Worm (Caenorhabditis elegans): ENCODE measurements around the gene eif-3.F.
A peak's percentile ranks its signal among the peaks of the same experiment; 100 is the strongest.

eif-3.F gene

DNA sequence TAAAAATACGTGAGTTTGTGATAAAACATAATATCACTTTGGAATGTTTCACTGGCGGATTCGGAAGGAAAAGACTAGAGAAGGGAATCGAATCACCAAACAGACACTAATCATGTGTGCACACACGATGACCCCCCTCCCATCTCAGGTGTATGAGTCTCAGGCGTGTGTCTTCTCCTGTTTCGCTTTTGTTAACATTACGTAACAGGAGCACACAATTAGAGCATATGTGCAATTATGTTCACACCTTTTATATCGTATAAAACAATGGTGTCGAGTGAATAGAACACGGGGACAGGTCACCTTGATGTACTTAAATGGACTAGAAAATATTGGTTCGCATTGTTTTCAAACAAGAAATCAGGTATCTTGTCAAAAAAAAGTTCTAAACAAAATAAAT lies 14.6 kb upstream of the eif-3.F start:
- no peak for TF ChIP-seq tbx-37 (GFP tag; conservative IDR thresholded peaks at IDR 0.05)
- peak; percentile 25 for TF ChIP-seq hmg-4 (GFP tag; optimal IDR thresholded peaks at IDR 0.05)
- no peak for TF ChIP-seq aly-1 (tag; optimal IDR thresholded peaks at IDR 0.05)

DNA sequence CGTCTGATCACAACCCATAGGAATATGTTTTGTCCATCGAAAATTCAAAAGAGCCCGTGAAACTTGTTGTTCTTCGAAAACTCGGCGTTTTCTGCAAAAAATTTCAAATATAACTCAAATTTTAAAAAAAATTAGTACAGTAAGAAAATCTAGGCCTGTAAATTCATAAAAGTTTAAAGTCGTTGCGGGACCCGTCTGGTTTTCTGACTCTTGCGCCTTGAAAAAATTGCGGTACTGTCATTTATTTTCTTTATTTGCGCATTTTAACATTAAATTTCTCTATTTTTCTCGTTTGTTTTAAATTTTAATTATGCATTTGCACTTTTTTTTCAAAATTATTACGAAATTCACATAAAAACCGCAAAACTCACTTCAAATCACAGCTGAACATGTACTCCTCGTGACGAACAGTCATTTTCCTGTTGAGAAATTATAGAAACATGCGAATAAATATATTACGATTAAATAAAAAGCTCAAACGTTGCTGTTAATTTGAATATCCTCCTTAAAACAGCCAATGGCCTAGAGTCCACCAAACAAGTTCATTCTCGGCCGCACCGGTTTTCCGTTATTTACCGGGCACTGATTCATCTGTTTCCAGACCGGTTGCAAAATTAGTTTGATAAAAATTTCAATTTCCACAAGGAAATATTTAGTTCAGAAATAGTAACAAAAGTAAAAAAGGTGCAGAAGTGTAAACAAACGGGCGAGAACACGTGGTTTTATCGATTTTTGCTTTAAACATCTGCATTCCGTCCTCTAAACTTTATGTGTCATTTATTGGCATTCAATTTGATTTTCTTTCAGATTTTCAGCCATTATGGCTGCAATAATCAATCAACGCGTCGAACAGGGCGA lies 12.2 kb upstream of the eif-3.F start, which contains the start of the genes csa-1 and wdfy-2:
Gene csa-1 (minus strand): TSS at position 669 of the 858 bp plus-strand sequence.
Gene wdfy-2 (plus strand): TSS at position 808 of the 858 bp plus-strand sequence.
- TF ChIP-seq tbx-11 (GFP tag; IDR thresholded peaks at IDR 0.05) (no peak), hnd-1 (tag; optimal IDR thresholded peaks at IDR 0.05) (no peak), scrt-1 (GFP tag; IDR thresholded peaks at IDR 0.05) (no peak), ets-7 (tag; optimal IDR thresholded peaks at IDR 0.05) (no peak), tra-4 (tag; optimal IDR thresholded peaks at IDR 0.05) (no peak), tbx-37 (GFP tag; conservative IDR thresholded peaks at IDR 0.05) (no peak), ceh-13 (GFP tag; optimal IDR thresholded peaks at IDR 0.05) (no peak), ceh-36 (tag; optimal IDR thresholded peaks at IDR 0.05) (no peak), pes-1 (GFP tag; IDR thresholded peaks at IDR 0.05) (no peak), hmbx-1 (tag; optimal IDR thresholded peaks at IDR 0.05) (no peak), hmg-4 (GFP tag; optimal IDR thresholded peaks at IDR 0.05) (no peak), aly-1 (tag; optimal IDR thresholded peaks at IDR 0.05) (no peak), F13C5.2 (tag; optimal IDR thresholded peaks at IDR 0.05) (no peak), B0310.2 (tag; optimal IDR thresholded peaks at IDR 0.05) (no peak), sea-1 (GFP tag; conservative IDR thresholded peaks at IDR 0.05) (no peak), ama-1 (optimal IDR thresholded peaks at IDR 0.05) (no peak), flt-1 (GFP tag; IDR thresholded peaks at IDR 0.05) (no peak)

DNA sequence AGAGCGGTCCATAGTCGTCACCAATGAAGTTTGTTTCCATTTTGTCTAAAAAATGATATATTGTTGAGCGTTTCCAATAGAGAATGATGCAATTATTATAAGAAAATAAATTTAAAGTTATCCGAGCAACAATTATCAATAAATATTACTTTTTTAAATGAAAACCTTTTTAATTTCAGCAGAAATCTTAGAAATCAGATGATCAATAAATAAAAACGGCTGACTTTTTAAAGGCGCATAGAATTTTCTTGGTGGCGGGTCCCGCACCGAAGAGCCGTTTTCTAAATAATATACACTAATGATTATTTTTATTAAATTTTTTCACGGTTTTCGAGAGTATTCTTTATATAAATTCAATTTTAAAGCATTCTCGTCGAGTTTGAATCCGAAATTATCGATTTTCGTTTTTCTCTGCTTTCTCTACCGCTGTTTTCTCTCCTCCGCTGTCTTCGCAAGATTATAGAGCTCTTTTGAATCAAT lies 8.5 kb upstream of the eif-3.F start, which contains the start of gene rab-39:
Gene rab-39 (minus strand): TSS at position 51 of the 480 bp plus-strand sequence.
- TF ChIP-seq F13C5.2 (tag; optimal IDR thresholded peaks at IDR 0.05) (peak; percentile 2), flt-1 (GFP tag; IDR thresholded peaks at IDR 0.05) (no peak)

DNA sequence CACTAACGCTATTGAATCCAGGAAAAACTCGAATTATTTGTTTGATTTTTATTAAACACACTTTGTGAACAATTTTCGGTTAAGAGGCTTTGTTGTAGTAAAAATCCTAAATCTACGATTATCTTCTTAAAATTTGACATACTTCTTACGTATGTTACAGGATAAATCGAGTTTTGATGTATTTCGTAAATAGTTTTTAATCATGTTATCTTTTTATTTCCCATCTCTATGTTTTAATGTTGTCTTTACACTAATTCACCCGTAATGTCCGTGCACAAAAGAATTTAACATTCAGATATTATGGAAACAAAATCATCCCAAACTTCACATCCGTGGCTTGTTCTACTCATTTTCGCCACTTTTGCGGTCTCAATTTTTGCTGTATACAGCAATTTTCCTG lies 7.8 kb upstream of the eif-3.F start, which contains the start of gene egli-1:
Gene egli-1 (plus strand): TSS at position 301 of the 400 bp plus-strand sequence.
- TF ChIP-seq tbx-37 (GFP tag; conservative IDR thresholded peaks at IDR 0.05) (no peak), hnd-1 (tag; optimal IDR thresholded peaks at IDR 0.05) (no peak), tbx-11 (GFP tag; IDR thresholded peaks at IDR 0.05) (no peak), flt-1 (GFP tag; IDR thresholded peaks at IDR 0.05) (no peak), aly-1 (tag; optimal IDR thresholded peaks at IDR 0.05) (no peak), sea-1 (GFP tag; conservative IDR thresholded peaks at IDR 0.05) (no peak), ets-7 (tag; optimal IDR thresholded peaks at IDR 0.05) (no peak), pes-1 (GFP tag; IDR thresholded peaks at IDR 0.05) (no peak), hmg-4 (GFP tag; optimal IDR thresholded peaks at IDR 0.05) (no peak), B0310.2 (tag; optimal IDR thresholded peaks at IDR 0.05) (no peak)

DNA sequence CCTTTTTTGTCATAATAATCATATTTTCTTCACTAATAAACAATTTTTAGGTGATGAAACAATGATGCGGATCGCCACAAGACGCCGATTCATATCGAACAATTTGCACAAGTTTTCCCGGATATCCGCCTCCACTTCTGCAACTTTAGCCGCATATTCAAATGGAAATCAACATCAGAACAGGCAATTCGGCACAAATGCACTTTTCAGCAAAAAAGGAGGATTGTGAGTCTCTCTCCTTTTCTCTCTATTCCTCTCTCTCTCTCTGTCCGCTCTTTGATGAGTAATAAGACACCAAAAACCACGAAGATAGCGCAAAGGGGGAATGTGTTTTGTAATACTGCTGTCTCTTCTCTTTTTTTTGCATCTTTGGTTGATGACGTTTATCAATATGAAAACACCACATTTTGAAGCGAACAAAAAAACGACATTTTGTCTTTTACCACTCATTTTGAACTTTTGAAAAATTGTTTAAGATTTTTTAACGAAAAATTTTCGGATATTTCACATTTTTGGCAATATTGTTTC lies 6.6 kb upstream of the eif-3.F start, which contains the start of gene eat-3:
Gene eat-3 (plus strand): TSS at position 51 of the 528 bp plus-strand sequence.
- TF ChIP-seq hmg-4 (GFP tag; optimal IDR thresholded peaks at IDR 0.05) = no peak
- no peak for TF ChIP-seq tra-4 (tag; optimal IDR thresholded peaks at IDR 0.05)
- no peak for TF ChIP-seq tbx-11 (GFP tag; IDR thresholded peaks at IDR 0.05)
- no peak for TF ChIP-seq hmbx-1 (tag; optimal IDR thresholded peaks at IDR 0.05)
- TF ChIP-seq pes-1 (GFP tag; IDR thresholded peaks at IDR 0.05) = no peak
- TF ChIP-seq tbx-37 (GFP tag; conservative IDR thresholded peaks at IDR 0.05) = no peak
- TF ChIP-seq F13C5.2 (tag; optimal IDR thresholded peaks at IDR 0.05) = no peak
- TF ChIP-seq hnd-1 (tag; optimal IDR thresholded peaks at IDR 0.05) = no peak
- TF ChIP-seq flt-1 (GFP tag; IDR thresholded peaks at IDR 0.05) = no peak
- no peak for TF ChIP-seq ama-1 (optimal IDR thresholded peaks at IDR 0.05)
- TF ChIP-seq ceh-36 (tag; optimal IDR thresholded peaks at IDR 0.05) = no peak
- no peak for TF ChIP-seq scrt-1 (GFP tag; IDR thresholded peaks at IDR 0.05)
- TF ChIP-seq aly-1 (tag; optimal IDR thresholded peaks at IDR 0.05) = no peak
- TF ChIP-seq B0310.2 (tag; optimal IDR thresholded peaks at IDR 0.05) = no peak
- no peak for TF ChIP-seq sea-1 (GFP tag; conservative IDR thresholded peaks at IDR 0.05)
- TF ChIP-seq ets-7 (tag; optimal IDR thresholded peaks at IDR 0.05) = no peak
- no peak for TF ChIP-seq ceh-13 (GFP tag; optimal IDR thresholded peaks at IDR 0.05)

DNA sequence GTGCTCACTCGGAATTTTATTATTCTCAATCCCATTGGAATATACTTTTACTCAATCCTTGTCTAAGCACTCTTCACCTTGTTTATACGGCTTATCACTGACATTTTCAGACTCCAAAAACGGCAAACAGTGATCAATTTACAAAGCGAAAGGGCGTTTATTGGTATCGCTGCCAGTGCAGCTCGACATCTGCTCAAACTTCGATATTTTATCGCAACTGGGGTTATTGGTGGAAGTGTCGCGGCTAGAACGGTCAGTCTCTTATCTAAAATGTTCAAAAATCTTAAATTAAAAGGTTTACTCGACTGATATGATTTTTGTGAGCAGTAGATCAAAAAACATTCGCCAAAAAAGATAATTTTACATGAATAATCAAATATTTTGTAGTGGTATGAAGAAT lies 5.9 kb upstream of the eif-3.F start:
- TF ChIP-seq tra-4 (tag; optimal IDR thresholded peaks at IDR 0.05) (no peak), aly-1 (tag; optimal IDR thresholded peaks at IDR 0.05) (no peak), ama-1 (optimal IDR thresholded peaks at IDR 0.05) (no peak), hmg-4 (GFP tag; optimal IDR thresholded peaks at IDR 0.05) (no peak), F13C5.2 (tag; optimal IDR thresholded peaks at IDR 0.05) (no peak), ceh-36 (tag; optimal IDR thresholded peaks at IDR 0.05) (no peak), pes-1 (GFP tag; IDR thresholded peaks at IDR 0.05) (no peak), ets-7 (tag; optimal IDR thresholded peaks at IDR 0.05) (no peak), ceh-13 (GFP tag; optimal IDR thresholded peaks at IDR 0.05) (no peak), sea-1 (GFP tag; conservative IDR thresholded peaks at IDR 0.05) (no peak)

DNA sequence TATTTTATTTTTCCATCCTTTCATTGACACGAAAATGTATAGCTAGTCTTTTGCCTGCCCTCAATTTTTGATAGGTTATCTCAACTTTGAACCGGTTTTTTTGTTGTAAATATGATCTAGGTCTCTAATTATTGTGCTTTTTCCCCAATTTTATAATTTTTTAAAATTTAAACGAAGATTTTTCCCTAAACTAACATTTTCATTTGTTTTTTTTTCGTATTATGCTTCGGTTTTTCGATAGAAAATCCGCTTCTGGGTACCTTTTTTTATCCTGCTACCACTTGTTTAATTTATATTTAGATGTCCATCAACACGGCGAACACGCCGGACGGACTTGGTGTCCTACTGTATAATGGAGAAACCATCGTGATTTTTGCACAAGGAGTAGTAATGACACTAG lies 2.0 kb upstream of the eif-3.F start, which contains the start of gene wbp-2:
Gene wbp-2 (plus strand): TSS at position 301 of the 400 bp plus-strand sequence.
- no peak for TF ChIP-seq scrt-1 (GFP tag; IDR thresholded peaks at IDR 0.05)
- TF ChIP-seq tbx-37 (GFP tag; conservative IDR thresholded peaks at IDR 0.05) = no peak
- no peak for TF ChIP-seq F13C5.2 (tag; optimal IDR thresholded peaks at IDR 0.05)
- no peak for TF ChIP-seq ets-7 (tag; optimal IDR thresholded peaks at IDR 0.05)
